Worm (Caenorhabditis elegans): ENCODE measurements around the gene pam-1.

DNA sequence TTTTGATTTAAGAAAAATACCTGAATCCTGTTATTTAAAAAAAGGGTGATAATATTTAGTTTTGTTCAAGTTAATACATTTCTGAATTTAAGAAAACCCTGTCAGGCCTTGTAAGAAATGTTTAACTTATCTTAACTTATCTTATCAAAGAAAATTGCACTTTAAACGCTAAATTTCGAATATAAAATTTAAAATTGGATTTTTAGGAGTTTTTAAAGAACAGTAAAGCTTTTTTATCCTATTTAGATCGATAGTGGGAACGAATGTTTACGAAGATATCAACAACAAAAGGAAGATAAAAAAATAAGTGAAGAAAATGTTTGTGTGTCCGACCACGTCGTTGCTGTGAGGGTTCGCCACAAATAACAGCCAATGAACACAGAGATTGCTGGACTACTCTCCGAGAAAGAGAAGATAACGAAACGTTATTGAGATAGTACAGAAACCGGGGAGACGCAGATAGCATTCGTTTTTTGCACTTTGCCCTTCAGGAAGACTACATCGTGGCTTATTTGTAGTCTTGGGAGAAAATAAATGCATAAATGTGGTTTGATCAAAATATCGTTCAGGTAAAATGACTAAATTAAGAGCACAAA, 2.4 kb upstream of the pam-1 start, which contains the start of gene dif-1:
- TF ChIP-seq pha-4 (GFP tag; IDR thresholded peaks at IDR 0.05), result no peak
- peak; percentile 29 for TF ChIP-seq pha-4 (tag; optimal IDR thresholded peaks at IDR 0.05)
- no peak for TF ChIP-seq daf-8 (GFP tag; IDR thresholded peaks at IDR 0.05)
- peak; percentile 9 for TF ChIP-seq rbr-2 (tag; optimal IDR thresholded peaks at IDR 0.05)
- peak; percentile 67 for TF ChIP-seq nhr-11 (tag; optimal IDR thresholded peaks at IDR 0.05)
- TF ChIP-seq mxl-3 (GFP tag; optimal IDR thresholded peaks at IDR 0.05), result peak; percentile 44
- no peak for TF ChIP-seq ceh-82 (tag; optimal IDR thresholded peaks at IDR 0.05)
- TF ChIP-seq nhr-28 (tag; optimal IDR thresholded peaks at IDR 0.05), result peak; percentile 96
- peak; percentile 66 for TF ChIP-seq nhr-77 (tag; optimal IDR thresholded peaks at IDR 0.05)
- TF ChIP-seq unc-130 (GFP tag; optimal IDR thresholded peaks at IDR 0.05), result no peak
- peak in 1 of 2 experiments; percentile 40 for TF ChIP-seq lsy-2 (tag; optimal IDR thresholded peaks at IDR 0.05)
